Fruit fly (Drosophila melanogaster) S2 (cell line): Measurements from ENCODE around the gene CG17549.

Experiments used
- CG8478 ChIP-seq: fragments of >200 bp; optimal IDR thresholded peaks from 2 replicates; lab custom pipeline; 2018
- CTCF ChIP-seq, 2 experiments: fragments of >200 bp; optimal IDR thresholded peaks; 2 replicates each; lab custom pipeline; 2018

- TF ChIP-seq CG8478 (lab: Kevin White, UChicago) (no peak), CTCF (optimal IDR thresholded peaks at IDR 0.05; lab: Kevin White, UChicago) (no peak)
Measured at dm6 chr2L:19424307-19424902, 34.5 kb upstream of the CG17549 start.
